Worm (Caenorhabditis elegans) whole organism, L3 larva: ENCODE data around the gene atrn-1.

Source experiments
- aly-2 ChIP-seq: fragments of 150-350 bp; optimal IDR thresholded peaks from 2 replicates; lab custom pipeline; 2014; ENCODE audit warnings: missing biosample characterization, missing genetic modification characterization
- ama-1 ChIP-seq: fragments of 150-350 bp; optimal IDR thresholded peaks from 2 replicates; lab custom pipeline; 2018
- ceh-82 ChIP-seq: fragments of 150-350 bp; optimal IDR thresholded peaks from 2 replicates; lab custom pipeline; 2014; ENCODE audit warnings: missing biosample characterization, missing genetic modification characterization
- ceh-9 ChIP-seq: sonication (generic microtip); optimal IDR thresholded peaks from 2 replicates; lab custom pipeline; 2018; ENCODE audit warnings: missing biosample characterization, missing genetic modification characterization
- daf-12 ChIP-seq: fragments of 150-350 bp; optimal IDR thresholded peaks from 2 replicates; lab custom pipeline; 2014; ENCODE audit warnings: missing biosample characterization, missing genetic modification reagents, missing genetic modification characterization
- fkh-10 ChIP-seq: sonication (generic microtip); optimal IDR thresholded peaks from 2 replicates; lab custom pipeline; 2017; ENCODE audit warnings: missing biosample characterization, missing genetic modification reagents, missing genetic modification characterization
- lin-15B ChIP-seq: fragments of 150-350 bp; optimal IDR thresholded peaks from 2 replicates; lab custom pipeline; 2014; ENCODE audit warnings: missing biosample characterization, missing genetic modification characterization
- nhr-28 ChIP-seq: fragments of 150-350 bp; optimal IDR thresholded peaks from 2 replicates; lab custom pipeline; 2014; ENCODE audit warnings: missing biosample characterization, missing genetic modification characterization
- pha-4 ChIP-seq: fragments of 150-350 bp; optimal IDR thresholded peaks from 2 replicates; lab custom pipeline; 2014; ENCODE audit warnings: missing biosample characterization, missing genetic modification reagents, missing genetic modification characterization

ce11 chrX:14736220-14736619, 24.8 kb downstream of the atrn-1 start:
- TF ChIP-seq pha-4 (tag; lab: Kevin White, UChicago): no peak
- no peak for TF ChIP-seq nhr-28 (tag; lab: Kevin White, UChicago)
- TF ChIP-seq fkh-10 (GFP tag; lab: Kevin White, UChicago): no peak
- TF ChIP-seq ama-1 (lab: Kevin White, UChicago): no peak
- no peak for TF ChIP-seq aly-2 (tag; lab: Kevin White, UChicago)
- TF ChIP-seq ceh-9 (tag; lab: Kevin White, UChicago): no peak
- TF ChIP-seq lin-15B (tag; lab: Kevin White, UChicago): no peak
- TF ChIP-seq daf-12: no peak
- no peak for TF ChIP-seq ceh-82 (tag; lab: Kevin White, UChicago)
